Fruit fly (Drosophila melanogaster) whole organism, embryonic: ENCODE data around the gene Or67a.

Experiments used
- Antp ChIP-seq: fragments of 200-800 bp; sonication (Bioruptor generic); optimal IDR thresholded peaks from 3 replicates; lab custom pipeline; 2016; ENCODE audit warnings: missing biosample characterization, missing genetic modification characterization
- Atf3 ChIP-seq: fragments of 200-800 bp; sonication (Bioruptor generic); optimal IDR thresholded peaks from 3 replicates; lab custom pipeline; 2016; ENCODE audit warnings: missing biosample characterization, missing genetic modification characterization
- CG10321 ChIP-seq: fragments of 200-800 bp; sonication (Bioruptor generic); IDR thresholded peaks from 2 replicates; pipeline ENCODE4 v1.3.6; 2022; ENCODE audit warnings: missing biosample characterization, missing genetic modification characterization
- CG11398 ChIP-seq: fragments of 200-800 bp; sonication (Bioruptor generic); optimal IDR thresholded peaks from 2 replicates; lab custom pipeline; 2016; ENCODE audit warnings: missing biosample characterization, missing genetic modification characterization
- CG12659 ChIP-seq: fragments of 200-800 bp; sonication (Bioruptor generic); optimal IDR thresholded peaks from 3 replicates; lab custom pipeline; 2017; ENCODE audit warnings: mild to moderate bottlenecking, missing biosample characterization, missing genetic modification reagents, missing genetic modification characterization
- CG12769 ChIP-seq: fragments of 200-800 bp; sonication (Bioruptor generic); optimal IDR thresholded peaks from 2 replicates; lab custom pipeline; 2019; ENCODE audit warnings: missing biosample characterization, mild to moderate bottlenecking, missing genetic modification characterization, moderate library complexity
- CG15514 ChIP-seq: fragments of 200-800 bp; sonication (Bioruptor generic); optimal IDR thresholded peaks from 3 replicates; lab custom pipeline; 2017; ENCODE audit warnings: missing biosample characterization, missing genetic modification characterization, mild to moderate bottlenecking, moderate library complexity, missing genetic modification reagents
- CG18011 ChIP-seq: fragments of 200-800 bp; sonication (Bioruptor generic); optimal IDR thresholded peaks from 2 replicates; lab custom pipeline; 2017; ENCODE audit warnings: missing biosample characterization, missing genetic modification characterization, mild to moderate bottlenecking, moderate library complexity, missing genotype
- CG2120 ChIP-seq: fragments of 200-800 bp; sonication (Bioruptor generic); optimal IDR thresholded peaks from 3 replicates; lab custom pipeline; 2016; ENCODE audit warnings: missing biosample characterization, missing genetic modification characterization
- CG2678 ChIP-seq: fragments of 200-800 bp; sonication (Bioruptor generic); optimal IDR thresholded peaks from 3 replicates; lab custom pipeline; 2019; ENCODE audit warnings: missing biosample characterization, mild to moderate bottlenecking, missing genetic modification characterization, moderate library complexity
- CG33557 ChIP-seq: fragments of 200-800 bp; sonication (Bioruptor generic); optimal IDR thresholded peaks from 2 replicates; lab custom pipeline; 2019; ENCODE audit warnings: missing biosample characterization, mild to moderate bottlenecking, missing genetic modification characterization, moderate library complexity
- CG4282 ChIP-seq: fragments of 200-800 bp; sonication (Bioruptor generic); optimal IDR thresholded peaks from 2 replicates; lab custom pipeline; 2016; ENCODE audit warnings: missing biosample characterization, missing genetic modification characterization
- CG43689 ChIP-seq: fragments of 200-800 bp; sonication (Bioruptor generic); IDR thresholded peaks from 2 replicates; pipeline ENCODE4 v1.3.6; 2022; ENCODE audit warnings: missing biosample characterization, missing genetic modification characterization
- CG4854 ChIP-seq: fragments of 200-800 bp; sonication (Bioruptor generic); optimal IDR thresholded peaks from 2 replicates; lab custom pipeline; 2016; ENCODE audit warnings: missing biosample characterization, missing genetic modification characterization, inconsistent platforms
- CG7987 ChIP-seq: fragments of 200-800 bp; sonication (Bioruptor generic); optimal IDR thresholded peaks from 2 replicates; lab custom pipeline; 2018; ENCODE audit warnings: missing biosample characterization, mild to moderate bottlenecking, missing genetic modification characterization, moderate library complexity
- CG8290 ChIP-seq, 3 experiments: fragments of 200-800 bp; sonication (Bioruptor generic); optimal IDR thresholded peaks; 2 replicates each; lab custom pipeline; 2016 to 2019; ENCODE audit warnings: missing biosample characterization in 3 of 3, missing genetic modification characterization in 3 of 3, mild to moderate bottlenecking in 2 of 3, moderate library complexity in 1 of 3
- CG9932 ChIP-seq: fragments of 200-800 bp; sonication (Bioruptor generic); IDR thresholded peaks from 2 replicates; pipeline ENCODE4 v1.3.6; 2022; ENCODE audit warnings: missing biosample characterization, missing genetic modification characterization
- Chrac-16 ChIP-seq: fragments of 200-800 bp; sonication (Bioruptor generic); optimal IDR thresholded peaks from 3 replicates; lab custom pipeline; 2016; ENCODE audit warnings: missing biosample characterization, missing genetic modification characterization
- Deaf1 ChIP-seq: fragments of 200-800 bp; optimal IDR thresholded peaks from 3 replicates; lab custom pipeline; 2019; ENCODE audit warnings: missing biosample characterization, mild to moderate bottlenecking, missing genetic modification characterization, moderate library complexity
- Hand ChIP-seq: fragments of 200-800 bp; sonication (Bioruptor generic); optimal IDR thresholded peaks from 2 replicates; lab custom pipeline; 2017; ENCODE audit warnings: mild to moderate bottlenecking, missing biosample characterization, missing genetic modification reagents, missing genetic modification characterization
- Hr3 ChIP-seq: fragments of 200-800 bp; sonication (Bioruptor generic); optimal IDR thresholded peaks from 3 replicates; lab custom pipeline; 2016; ENCODE audit warnings: missing biosample characterization, missing genetic modification characterization
- MTF-1 ChIP-seq: fragments of 200-800 bp; sonication (Bioruptor generic); optimal IDR thresholded peaks from 2 replicates; lab custom pipeline; 2018; ENCODE audit warnings: missing biosample characterization, mild to moderate bottlenecking, missing genetic modification characterization, borderline replicate concordance
- Mrtf ChIP-seq: fragments of 200-800 bp; sonication (Bioruptor generic); IDR thresholded peaks from 3 replicates; pipeline ENCODE4 v1.3.6; 2022; ENCODE audit warnings: missing biosample characterization, missing genetic modification characterization
- Ptx1 ChIP-seq: fragments of 200-800 bp; sonication (Bioruptor generic); IDR thresholded peaks from 2 replicates; pipeline ENCODE4 v1.3.6; 2022; ENCODE audit warnings: missing biosample characterization, missing genetic modification characterization
- Sox102F ChIP-seq: fragments of 200-800 bp; sonication (Bioruptor generic); optimal IDR thresholded peaks from 2 replicates; lab custom pipeline; 2018; ENCODE audit warnings: missing biosample characterization, mild to moderate bottlenecking, missing genetic modification characterization, moderate library complexity
- Spps ChIP-seq: fragments of 200-800 bp; sonication (Bioruptor generic); optimal IDR thresholded peaks from 2 replicates; lab custom pipeline; 2018; ENCODE audit warnings: missing biosample characterization, mild to moderate bottlenecking, missing genetic modification characterization
- Trl ChIP-seq, 3 experiments: fragments of >200 bp in 2 of 3; fragments of 200-800 bp in 1 of 3; sonication (Bioruptor generic) in 1 of 3; optimal IDR thresholded peaks; 2 replicates in 1 of 3; 3 replicates in 2 of 3; lab custom pipeline; 2016 to 2017; ENCODE audit warnings: missing biosample characterization in 1 of 3, missing genetic modification characterization in 1 of 3
- ara ChIP-seq: fragments of 200-800 bp; sonication (Bioruptor generic); IDR thresholded peaks from 2 replicates; pipeline ENCODE4 v1.3.6; 2022; ENCODE audit warnings: missing biosample characterization, missing genetic modification characterization
- cato ChIP-seq: fragments of 200-800 bp; sonication (Bioruptor generic); optimal IDR thresholded peaks from 2 replicates; lab custom pipeline; 2016; ENCODE audit warnings: missing biosample characterization, missing genetic modification characterization, borderline replicate concordance
- chn ChIP-seq: fragments of 200-800 bp; sonication (Bioruptor generic); optimal IDR thresholded peaks from 2 replicates; lab custom pipeline; 2016; ENCODE audit warnings: missing biosample characterization, missing genetic modification characterization
- ci ChIP-seq: fragments of 200-800 bp; sonication (Bioruptor generic); IDR thresholded peaks from 3 replicates; pipeline ENCODE4 v1.3.6; 2022; ENCODE audit warnings: missing biosample characterization, missing genetic modification characterization
- cwo ChIP-seq: fragments of 200-800 bp; sonication (Bioruptor generic); optimal IDR thresholded peaks from 3 replicates; lab custom pipeline; 2017; ENCODE audit warnings: missing biosample characterization, missing genetic modification characterization, mild to moderate bottlenecking, moderate library complexity, missing genetic modification reagents
- dm ChIP-seq: fragments of 200-800 bp; sonication (Bioruptor generic); optimal IDR thresholded peaks from 3 replicates; lab custom pipeline; 2016; ENCODE audit warnings: missing biosample characterization, missing genetic modification characterization
- ems ChIP-seq: fragments of 200-800 bp; sonication (Bioruptor generic); optimal IDR thresholded peaks from 3 replicates; lab custom pipeline; 2016; ENCODE audit warnings: missing biosample characterization, missing genetic modification characterization
- gce ChIP-seq: fragments of 200-800 bp; sonication (Bioruptor generic); IDR thresholded peaks from 3 replicates; pipeline ENCODE4 v1.3.6; 2022; ENCODE audit warnings: missing biosample characterization, missing genetic modification characterization
- her ChIP-seq: fragments of 200-800 bp; sonication (Bioruptor generic); optimal IDR thresholded peaks from 2 replicates; lab custom pipeline; 2016; ENCODE audit warnings: missing biosample characterization, missing genetic modification characterization
- mld ChIP-seq: fragments of 200-800 bp; sonication (Bioruptor generic); IDR thresholded peaks from 3 replicates; pipeline ENCODE4 v1.3.6; 2022; ENCODE audit warnings: missing biosample characterization, missing genetic modification characterization; ENCODE audit not compliant: partially characterized antibody
- nau ChIP-seq: fragments of 200-800 bp; sonication (Bioruptor generic); optimal IDR thresholded peaks from 3 replicates; lab custom pipeline; 2017; ENCODE audit warnings: missing biosample characterization, mild to moderate bottlenecking, missing genetic modification characterization, missing genetic modification reagents
- oc ChIP-seq: fragments of 200-800 bp; sonication (Bioruptor generic); optimal IDR thresholded peaks from 2 replicates; lab custom pipeline; 2018; ENCODE audit warnings: missing biosample characterization, mild to moderate bottlenecking, missing genetic modification characterization, moderate library complexity
- pan ChIP-seq, 4 experiments: fragments of >200 bp in 3 of 4; fragments of 200-800 bp in 1 of 4; sonication (Bioruptor generic) in 1 of 4; optimal IDR thresholded peaks in 3 of 4; IDR thresholded peaks in 1 of 4; 2 replicates each; pipeline versions ENCODE4 v1.3.6 to Lab custom; 2017 to 2022; ENCODE audit warnings: missing biosample characterization in 2 of 4, missing genetic modification characterization in 2 of 4, mixed read lengths in 1 of 4
- phol ChIP-seq: fragments of 200-800 bp; sonication (Bioruptor generic); optimal IDR thresholded peaks from 3 replicates; lab custom pipeline; 2018; ENCODE audit warnings: missing biosample characterization, mild to moderate bottlenecking, missing genetic modification characterization, moderate library complexity
- pros ChIP-seq: fragments of 200-800 bp; sonication (Bioruptor generic); optimal IDR thresholded peaks from 3 replicates; lab custom pipeline; 2019; ENCODE audit warnings: missing biosample characterization, mild to moderate bottlenecking, missing genetic modification characterization, moderate library complexity
- sens ChIP-seq: fragments of 200-800 bp; sonication (Bioruptor generic); peaks from one replicate; lab custom pipeline; 2016; ENCODE audit warnings: missing biosample characterization, missing genetic modification characterization
- sna ChIP-seq: fragments of 200-800 bp; sonication (Bioruptor generic); IDR thresholded peaks from 2 replicates; pipeline ENCODE4 v1.3.6; 2022; ENCODE audit warnings: missing biosample characterization, missing genetic modification characterization; ENCODE audit not compliant: partially characterized antibody
- stc ChIP-seq: fragments of 200-800 bp; sonication (Bioruptor generic); IDR thresholded peaks from 2 replicates; pipeline ENCODE4 v1.3.6; 2022; ENCODE audit warnings: missing biosample characterization, missing genetic modification characterization
- tio ChIP-seq: fragments of 200-800 bp; sonication (Bioruptor generic); optimal IDR thresholded peaks from 2 replicates; lab custom pipeline; 2017; ENCODE audit warnings: missing biosample characterization, missing genetic modification characterization, inconsistent platforms
- unc-4 ChIP-seq: fragments of 200-800 bp; sonication (Bioruptor generic); IDR thresholded peaks from 2 replicates; pipeline ENCODE4 v1.3.6; 2022; ENCODE audit warnings: missing biosample characterization, missing genetic modification characterization; ENCODE audit not compliant: partially characterized antibody
- zfh1 ChIP-seq: fragments of 200-800 bp; sonication (Bioruptor generic); IDR thresholded peaks from 3 replicates; pipeline ENCODE4 v1.3.6; 2022; ENCODE audit warnings: missing biosample characterization, missing genetic modification characterization

Gene Or67a

DNA sequence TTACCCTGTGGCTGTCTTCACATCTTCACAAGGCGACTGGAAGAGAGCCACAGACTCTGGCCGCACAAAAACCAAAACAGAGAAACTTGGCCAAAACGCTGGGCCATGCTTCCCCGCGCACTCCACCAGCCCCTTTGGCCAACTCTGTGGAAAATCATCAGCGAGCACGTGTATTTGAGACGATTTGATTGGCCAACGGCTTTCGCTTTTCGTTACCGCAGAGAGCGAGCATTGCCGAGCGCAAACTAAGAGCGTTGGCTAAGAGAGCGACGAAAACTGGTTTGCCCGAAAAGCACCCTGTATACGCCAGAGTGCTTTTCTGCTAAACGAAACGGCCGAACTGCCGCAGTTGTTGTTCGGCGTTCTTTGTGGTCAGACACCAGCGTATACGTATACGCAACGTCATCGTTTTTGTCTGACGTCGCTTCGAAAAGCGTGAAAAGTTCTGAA, 18.0 kb downstream of the Or67a start, which contains the start of gene CG42673 (continued):
- no peak for TF ChIP-seq chn (GFP tag; lab: Kevin White, UChicago)
- TF ChIP-seq CG4854 = no peak
- TF ChIP-seq mld = no peak
- TF ChIP-seq cato (GFP tag; lab: Kevin White, UChicago) = no peak
- no peak for TF ChIP-seq Sox102F (GFP tag; lab: Kevin White, UChicago)
- peak; percentile 42 for TF ChIP-seq MTF-1
- no peak for TF ChIP-seq pan (optimal IDR thresholded peaks at IDR 0.05; lab: Kevin White, UChicago)
- no peak for TF ChIP-seq pan (GFP tag; optimal IDR thresholded peaks at IDR 0.05 in 1 of 2, IDR thresholded peaks at IDR 0.05 in 1 of 2)
- no peak for TF ChIP-seq Ptx1 (GFP tag; lab: Robert Waterston, UW)
- no peak for TF ChIP-seq CG43689 (GFP tag; lab: Robert Waterston, UW)
- TF ChIP-seq CG7987 = peak; percentile 8
- TF ChIP-seq stc = 0 out of 2 replicates have a peak, but pooled peaks have one; percentile 14
- TF ChIP-seq CG2120 = no peak
- no peak for TF ChIP-seq tio (GFP tag; lab: Kevin White, UChicago)
- TF ChIP-seq oc (tag; lab: Kevin White, UChicago) = peak; percentile 2
- TF ChIP-seq CG9932 (GFP tag; lab: Robert Waterston, UW) = no peak
- TF ChIP-seq unc-4 = peak; percentile 50; the same call in 1 of the 2 replicates
- TF ChIP-seq Hand = peak; percentile 28
- peak; percentile 70 for TF ChIP-seq dm (GFP tag; lab: Kevin White, UChicago)
- no peak for TF ChIP-seq ems (GFP tag; lab: Kevin White, UChicago)
- TF ChIP-seq Antp (GFP tag; lab: Kevin White, UChicago) = no peak
- no peak for TF ChIP-seq gce
- TF ChIP-seq Atf3 = no peak
- no peak for TF ChIP-seq Mrtf (GFP tag; lab: Robert Waterston, UW)
- TF ChIP-seq CG8290 (GFP tag; optimal IDR thresholded peaks at IDR 0.05; lab: Kevin White, UChicago) = no peak
- TF ChIP-seq CG8290 (tag; optimal IDR thresholded peaks at IDR 0.05; lab: Kevin White, UChicago) = peak in 1 of 2 experiments; percentile 19
- no peak for TF ChIP-seq CG10321 (GFP tag; lab: Robert Waterston, UW)
- TF ChIP-seq Hr3 (GFP tag; lab: Kevin White, UChicago) = no peak
- no peak for TF ChIP-seq CG18011 (GFP tag; lab: Kevin White, UChicago)
- TF ChIP-seq CG11398 (GFP tag; lab: Kevin White, UChicago) = no peak
- no peak for TF ChIP-seq CG33557 (GFP tag; lab: Kevin White, UChicago)
- no peak for TF ChIP-seq Spps (tag; lab: Kevin White, UChicago)
- TF ChIP-seq CG2678 (tag; lab: Kevin White, UChicago) = no peak
- peak; percentile 36 for TF ChIP-seq CG12769 (tag; lab: Kevin White, UChicago)
- peak; percentile 27 for TF ChIP-seq nau (GFP tag; lab: Kevin White, UChicago)
- peak; percentile 99 for TF ChIP-seq cwo
- no peak for TF ChIP-seq ara (GFP tag; lab: Robert Waterston, UW)
- TF ChIP-seq zfh1 (GFP tag; lab: Robert Waterston, UW) = no peak
- TF ChIP-seq sens (GFP tag; lab: Kevin White, UChicago) = peak; percentile 17
- TF ChIP-seq CG15514 (GFP tag; lab: Kevin White, UChicago) = peak; percentile 14
- no peak for TF ChIP-seq pros (GFP tag; lab: Kevin White, UChicago)
- TF ChIP-seq ci (GFP tag; lab: Robert Waterston, UW) = peak; percentile 45; the same call in 2 of the 3 replicates
- TF ChIP-seq Deaf1 (tag; lab: Kevin White, UChicago) = peak; percentile 95
- no peak for TF ChIP-seq phol (tag; lab: Kevin White, UChicago)
- TF ChIP-seq her (GFP tag; lab: Kevin White, UChicago) = peak; percentile 17
- TF ChIP-seq CG4282 (GFP tag; lab: Kevin White, UChicago) = no peak
- no peak for TF ChIP-seq CG12659 (GFP tag; lab: Kevin White, UChicago)
- TF ChIP-seq Trl (optimal IDR thresholded peaks at IDR 0.05; lab: Kevin White, UChicago) = peak; percentile 86 to 89
- peak; percentile 15 for TF ChIP-seq Trl (GFP tag; optimal IDR thresholded peaks at IDR 0.05; lab: Kevin White, UChicago)
- TF ChIP-seq sna (GFP tag; lab: Robert Waterston, UW) = peak; percentile 66; the same call in 1 of the 2 replicates
- TF ChIP-seq Chrac-16 = no peak
